Fruit fly (Drosophila melanogaster): ENCODE measurements around the gene Cftr.
A peak's percentile ranks its signal among the peaks of the same experiment; 100 is the strongest.

DNA sequence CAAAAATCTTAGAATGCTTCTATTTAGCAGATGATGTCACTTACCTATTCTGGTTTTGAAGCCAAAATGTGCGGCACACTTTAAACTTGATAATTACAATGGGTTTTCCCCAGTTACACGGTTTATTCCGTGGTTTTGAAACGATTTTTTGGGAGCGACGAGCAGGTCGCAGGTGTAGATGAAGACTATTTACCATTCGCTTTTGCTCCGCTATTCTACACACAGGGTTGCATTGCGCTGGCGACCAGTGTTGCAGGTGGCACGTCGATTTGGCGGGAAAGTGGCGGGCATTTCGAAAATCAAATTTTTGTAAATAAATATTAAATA is 38.9 kb upstream of the Cftr start, which contains the start of gene REPTOR:
- no peak for TF ChIP-seq Abd-B (GFP tag; optimal IDR thresholded peaks at IDR 0.05)
- TF ChIP-seq Sp1 (GFP tag; optimal IDR thresholded peaks at IDR 0.05) = peak; percentile 26
- no peak for TF ChIP-seq Hnf4 (GFP tag; optimal IDR thresholded peaks at IDR 0.05)
- TF ChIP-seq h (GFP tag; optimal IDR thresholded peaks at IDR 0.05) = peak; percentile 28

Measured in whole organism, wandering third instar larva.